Worm (Caenorhabditis elegans): ENCODE results near the gene srv-25.

The srv-25 gene

ce11 chrIV:6282143-6282542, 21.4 kb downstream of the srv-25 start, which contains the start of gene srv-32:
TSS of gene srv-32 (minus strand) at chrIV:6282243.
- TF ChIP-seq rbr-2 (tag; optimal IDR thresholded peaks at IDR 0.05) (no peak), skn-1 (tag; optimal IDR thresholded peaks at IDR 0.05) (no peak), fkh-10 (GFP tag; optimal IDR thresholded peaks at IDR 0.05) (no peak)

- TF ChIP-seq Y75B8A.6 (GFP tag; IDR thresholded peaks at IDR 0.05) (no peak), snpc-1.2 (GFP tag; IDR thresholded peaks at IDR 0.05) (no peak), nhr-77 (tag; optimal IDR thresholded peaks at IDR 0.05) (no peak), sdz-12 (GFP tag; optimal IDR thresholded peaks at IDR 0.05) (no peak), zip-11 (GFP tag; IDR thresholded peaks at IDR 0.05) (no peak), egl-43 (GFP tag; IDR thresholded peaks at IDR 0.05) (no peak), lin-39 (tag; optimal IDR thresholded peaks at IDR 0.05) (no peak), zip-2 (tag; optimal IDR thresholded peaks at IDR 0.05) (no peak), attf-4 (tag; optimal IDR thresholded peaks at IDR 0.05) (no peak), nhr-237 (tag; optimal IDR thresholded peaks at IDR 0.05) (no peak), skn-1 (tag; optimal IDR thresholded peaks at IDR 0.05) (no peak), nhr-28 (tag; optimal IDR thresholded peaks at IDR 0.05) (no peak), nhr-10 (tag; optimal IDR thresholded peaks at IDR 0.05) (no peak), daf-19 (GFP tag; conservative IDR thresholded peaks at IDR 0.05) (no peak), aha-1 (tag) (no peak), ctbp-1 (GFP tag; IDR thresholded peaks at IDR 0.05) (no peak)
Measured at ce11 chrIV:6279392-6279791, 24.1 kb downstream of the srv-25 start, which contains the start of gene sams-5. TSS of gene sams-5 (minus strand) at chrIV:6279522.

- TF ChIP-seq php-3 (GFP tag; IDR thresholded peaks at IDR 0.05): peak; percentile 84
- no peak for TF ChIP-seq ceh-28 (tag; optimal IDR thresholded peaks at IDR 0.05)
- TF ChIP-seq mdl-1 (tag; optimal IDR thresholded peaks at IDR 0.05): no peak
- no peak for TF ChIP-seq nhr-237 (tag; optimal IDR thresholded peaks at IDR 0.05)
- no peak for TF ChIP-seq madf-9 (GFP tag; conservative IDR thresholded peaks at IDR 0.05)
- TF ChIP-seq set-16 (GFP tag; IDR thresholded peaks at IDR 0.05): no peak
- TF ChIP-seq daf-19 (GFP tag; conservative IDR thresholded peaks at IDR 0.05): no peak
- TF ChIP-seq ZK337.2 (GFP tag; IDR thresholded peaks at IDR 0.05): no peak
- no peak for TF ChIP-seq skn-1 (tag; optimal IDR thresholded peaks at IDR 0.05)
- TF ChIP-seq dmd-9 (GFP tag; IDR thresholded peaks at IDR 0.05): no peak
- TF ChIP-seq fos-1 (tag; optimal IDR thresholded peaks at IDR 0.05): no peak
- TF ChIP-seq dmd-8 (GFP tag; IDR thresholded peaks at IDR 0.05): no peak
- peak; percentile 88 for TF ChIP-seq dmd-6 (GFP tag; IDR thresholded peaks at IDR 0.05)
- TF ChIP-seq F44E2.7 (GFP tag; IDR thresholded peaks at IDR 0.05): no peak
- TF ChIP-seq nhr-41 (GFP tag; IDR thresholded peaks at IDR 0.05): peak; percentile 65; the same call in 1 of the 2 replicates
- TF ChIP-seq nhr-25 (tag; optimal IDR thresholded peaks at IDR 0.05; ENCODE audit: borderline replicate concordance, insufficient read depth): no peak
- no peak for TF ChIP-seq nhr-76 (tag; optimal IDR thresholded peaks at IDR 0.05)
- TF ChIP-seq unc-62 (GFP tag; optimal IDR thresholded peaks at IDR 0.05 in 1 of 2): peak in 1 of 2 experiments; percentile 74
- no peak for TF ChIP-seq unc-62 (tag; optimal IDR thresholded peaks at IDR 0.05)
- no peak for TF ChIP-seq Y105C5A.15 (GFP tag; IDR thresholded peaks at IDR 0.05)
- TF ChIP-seq mdt-29 (GFP tag; IDR thresholded peaks at IDR 0.05): no peak
- TF ChIP-seq pqm-1 (tag; optimal IDR thresholded peaks at IDR 0.05): peak; percentile 92
- TF ChIP-seq lin-13 (GFP tag; optimal IDR thresholded peaks at IDR 0.05): no peak
- TF ChIP-seq D1046.2 (GFP tag; IDR thresholded peaks at IDR 0.05): no peak
- no peak for TF ChIP-seq nhr-11 (tag; optimal IDR thresholded peaks at IDR 0.05)
- TF ChIP-seq ces-1 (GFP tag; optimal IDR thresholded peaks at IDR 0.05): no peak
- TF ChIP-seq ceh-32 (tag; optimal IDR thresholded peaks at IDR 0.05; ENCODE audit: poor library complexity): no peak
- peak; percentile 60 for TF ChIP-seq nhr-28 (tag; optimal IDR thresholded peaks at IDR 0.05)
- no peak for TF ChIP-seq daf-16 (GFP tag; optimal IDR thresholded peaks at IDR 0.05)
- no peak for TF ChIP-seq daf-16 (tag; optimal IDR thresholded peaks at IDR 0.05)
- TF ChIP-seq hif-1 (tag; optimal IDR thresholded peaks at IDR 0.05): no peak
- TF ChIP-seq hlh-11 (tag; optimal IDR thresholded peaks at IDR 0.05): no peak
- no peak for TF ChIP-seq lin-29 (GFP tag; IDR thresholded peaks at IDR 0.05)
- TF ChIP-seq ctbp-1 (GFP tag; IDR thresholded peaks at IDR 0.05): no peak
- TF ChIP-seq ZK546.5 (tag; optimal IDR thresholded peaks at IDR 0.05): no peak
Measured at ce11 chrIV:6275671-6276209, 27.8 kb downstream of the srv-25 start, which contains the start of the genes aat-4 and T13A10.1. TSS of gene aat-4 (minus strand) at chrIV:6275721. TSS of gene T13A10.1 (plus strand) at chrIV:6276081.

Measured in whole organism, L4 larva.